Fruit fly (Drosophila melanogaster) whole organism, prepupa: ENCODE measurements around the gene CG11345.

Source experiments
- CG11902 ChIP-seq: fragments of 200-800 bp; sonication (Bioruptor generic); optimal IDR thresholded peaks from 3 replicates; lab custom pipeline; 2016; ENCODE audit warnings: missing biosample characterization, missing genetic modification characterization
- CG6808 ChIP-seq: fragments of 200-800 bp; sonication (Bioruptor generic); optimal IDR thresholded peaks from 3 replicates; lab custom pipeline; 2017; ENCODE audit warnings: missing biosample characterization, missing genetic modification characterization, mild to moderate bottlenecking, moderate library complexity, missing genetic modification reagents
- Eip78C ChIP-seq: fragments of 200-800 bp; sonication (Bioruptor generic); peaks from one replicate; lab custom pipeline; 2016; ENCODE audit warnings: missing biosample characterization, missing genetic modification characterization
- fd85E ChIP-seq: fragments of 200-800 bp; sonication (Bioruptor generic); optimal IDR thresholded peaks from 3 replicates; lab custom pipeline; 2016; ENCODE audit warnings: missing biosample characterization, missing genetic modification characterization
- fkh ChIP-seq: fragments of 200-800 bp; sonication (Bioruptor generic); optimal IDR thresholded peaks from 3 replicates; lab custom pipeline; 2017; ENCODE audit warnings: missing biosample characterization, mild to moderate bottlenecking, missing genetic modification characterization, moderate library complexity
- salr ChIP-seq, 2 experiments: fragments of 200-800 bp; sonication (Bioruptor generic); optimal IDR thresholded peaks; 3 replicates each; lab custom pipeline; 2016 to 2018; ENCODE audit warnings: missing biosample characterization in 2 of 2, missing genetic modification characterization in 2 of 2, mild to moderate bottlenecking in 1 of 2
- ss ChIP-seq, 2 experiments: fragments of 200-800 bp; sonication (Bioruptor generic); optimal IDR thresholded peaks; 2 replicates in 1 of 2; 3 replicates in 1 of 2; lab custom pipeline; 2017 to 2018; ENCODE audit warnings: mild to moderate bottlenecking in 2 of 2, missing biosample characterization in 2 of 2, missing genetic modification characterization in 2 of 2, moderate library complexity in 1 of 2
- svp ChIP-seq: fragments of 200-800 bp; sonication (Bioruptor generic); peaks from one replicate; lab custom pipeline; 2016; ENCODE audit warnings: missing biosample characterization, missing genetic modification characterization

DNA sequence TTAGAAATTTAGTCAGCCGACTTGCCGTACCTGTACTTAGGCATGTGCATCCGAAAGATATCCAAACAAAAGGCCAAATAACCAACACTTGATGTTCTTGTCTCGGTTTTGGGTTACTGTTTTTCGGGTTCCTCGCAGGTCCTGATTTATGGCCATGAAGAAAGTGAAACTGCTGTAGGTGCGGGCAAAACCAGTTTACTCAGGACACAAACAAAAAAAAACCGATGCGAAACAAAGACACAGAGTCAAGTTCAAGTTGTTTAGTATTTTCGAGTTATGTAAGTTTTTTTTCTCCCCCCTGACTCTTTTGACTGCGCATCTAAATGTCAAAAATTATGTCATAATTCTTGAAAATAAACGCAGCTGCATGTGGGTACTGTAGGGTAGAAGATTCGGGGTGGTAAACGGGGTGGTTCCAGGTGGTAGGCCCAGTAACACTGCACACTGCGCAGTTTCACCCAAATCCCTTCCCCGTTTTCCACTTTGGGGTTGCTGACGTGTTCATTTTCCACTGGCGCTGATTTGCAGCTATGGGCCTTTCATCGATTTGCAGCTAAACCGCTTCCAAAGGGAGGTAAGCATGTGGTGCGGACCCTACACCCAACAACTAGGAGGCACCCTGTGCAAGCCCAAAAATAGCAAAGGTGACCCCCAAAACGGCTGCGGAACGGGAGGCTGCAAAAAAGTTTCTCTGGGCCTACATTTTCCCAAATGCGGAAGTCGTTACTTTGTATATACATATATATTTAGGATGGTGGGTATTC is 48.6 kb downstream of the CG11345 start:
- TF ChIP-seq svp = no peak
- TF ChIP-seq ss (GFP tag; optimal IDR thresholded peaks at IDR 0.05; lab: Kevin White, UChicago) = no peak
- no peak for TF ChIP-seq CG11902 (GFP tag; lab: Kevin White, UChicago)
- TF ChIP-seq Eip78C (GFP tag; lab: Kevin White, UChicago) = no peak
- no peak for TF ChIP-seq CG6808
- TF ChIP-seq fkh = no peak
- peak; percentile 0 to 5 for TF ChIP-seq salr (GFP tag; optimal IDR thresholded peaks at IDR 0.05; lab: Kevin White, UChicago)
- TF ChIP-seq fd85E (GFP tag; lab: Kevin White, UChicago) = no peak
